Worm (Caenorhabditis elegans) whole organism, late embryonic: Measurements from ENCODE around the gene C07H4.1.
A peak's percentile ranks its signal among the peaks of the same experiment; 100 is the strongest.

Experiments used
- C38D4.7 ChIP-seq: fragments of 200-800 bp; sonication (Bioruptor generic); optimal IDR thresholded peaks from 2 replicates; lab custom pipeline; 2018; ENCODE audit warnings: mild to moderate bottlenecking, missing genetic modification characterization, moderate library complexity, missing compliant biosample characterization
- F13H6.1 ChIP-seq: sonication (generic microtip); optimal IDR thresholded peaks from 2 replicates; lab custom pipeline; 2016; ENCODE audit warnings: missing genetic modification characterization, missing compliant biosample characterization
- K02D7.2 ChIP-seq: sonication (generic microtip); optimal IDR thresholded peaks from 2 replicates; lab custom pipeline; 2017; ENCODE audit warnings: mild to moderate bottlenecking, missing genetic modification characterization, missing compliant biosample characterization
- T23F11.4 ChIP-seq: fragments of 200-800 bp; sonication (Bioruptor generic); optimal IDR thresholded peaks from 2 replicates; lab custom pipeline; 2018; ENCODE audit warnings: mild to moderate bottlenecking, missing genetic modification characterization, missing compliant biosample characterization
- ceh-19 ChIP-seq: fragments of 200-800 bp; sonication (Bioruptor generic); optimal IDR thresholded peaks from 2 replicates; lab custom pipeline; 2018; ENCODE audit warnings: mild to moderate bottlenecking, missing genetic modification characterization, missing compliant biosample characterization
- ceh-22 ChIP-seq: sonication (generic microtip); optimal IDR thresholded peaks from 2 replicates; lab custom pipeline; 2017; ENCODE audit warnings: missing biosample characterization, missing genetic modification characterization
- ceh-24 ChIP-seq: sonication (generic microtip); optimal IDR thresholded peaks from 2 replicates; lab custom pipeline; 2016; ENCODE audit warnings: mild to moderate bottlenecking, missing genetic modification characterization, missing compliant biosample characterization
- ceh-30 ChIP-seq: fragments of 150-350 bp; optimal IDR thresholded peaks from 2 replicates; lab custom pipeline; 2014; ENCODE audit warnings: missing biosample characterization, missing genetic modification characterization
- ceh-31 ChIP-seq: sonication (generic microtip); optimal IDR thresholded peaks from 2 replicates; lab custom pipeline; 2016; ENCODE audit warnings: missing genetic modification characterization, missing compliant biosample characterization
- ceh-45 ChIP-seq: fragments of 200-800 bp; sonication (Bioruptor generic); IDR thresholded peaks from 2 replicates; pipeline ENCODE4 v1.3.6; 2022; ENCODE audit warnings: missing genetic modification reagents, missing genetic modification characterization, missing compliant biosample characterization
- ceh-48 ChIP-seq: sonication (generic microtip); optimal IDR thresholded peaks from 2 replicates; lab custom pipeline; 2016; ENCODE audit warnings: missing genetic modification characterization, inconsistent platforms, missing compliant biosample characterization
- ceh-6 ChIP-seq: fragments of 200-800 bp; sonication (Bioruptor generic); optimal IDR thresholded peaks from 2 replicates; lab custom pipeline; 2018; ENCODE audit warnings: mild to moderate bottlenecking, missing genetic modification characterization, missing compliant biosample characterization
- ceh-9 ChIP-seq: sonication (generic microtip); optimal IDR thresholded peaks from 2 replicates; lab custom pipeline; 2016; ENCODE audit warnings: mild to moderate bottlenecking, missing genetic modification characterization, inconsistent platforms, missing compliant biosample characterization
- elt-2 ChIP-seq: sonication (generic microtip); optimal IDR thresholded peaks from 2 replicates; lab custom pipeline; 2016; ENCODE audit warnings: missing genetic modification reagents, missing genetic modification characterization, missing compliant biosample characterization
- elt-4 ChIP-seq: sonication (generic microtip); optimal IDR thresholded peaks from 2 replicates; lab custom pipeline; 2016; ENCODE audit warnings: missing genetic modification characterization, missing compliant biosample characterization
- ets-4 ChIP-seq: sonication (generic microtip); optimal IDR thresholded peaks from 2 replicates; lab custom pipeline; 2016; ENCODE audit warnings: missing genetic modification characterization, missing compliant biosample characterization
- eyg-1 ChIP-seq: sonication (generic microtip); optimal IDR thresholded peaks from 2 replicates; lab custom pipeline; 2016; ENCODE audit warnings: missing genotype, missing genetic modification characterization, missing compliant biosample characterization
- fkh-10 ChIP-seq: fragments of 150-350 bp; optimal IDR thresholded peaks from 2 replicates; lab custom pipeline; 2014; ENCODE audit warnings: missing biosample characterization, missing genetic modification reagents, missing genetic modification characterization
- fkh-6 ChIP-seq: sonication (generic microtip); optimal IDR thresholded peaks from 2 replicates; lab custom pipeline; 2016; ENCODE audit warnings: missing genetic modification characterization, missing compliant biosample characterization
- hlh-15 ChIP-seq: sonication (generic microtip); optimal IDR thresholded peaks from 2 replicates; lab custom pipeline; 2016; ENCODE audit warnings: missing genetic modification characterization, missing compliant biosample characterization
- hlh-30 ChIP-seq: sonication (generic microtip); optimal IDR thresholded peaks from 2 replicates; lab custom pipeline; 2017; ENCODE audit warnings: antibody characterized with exemption, missing genetic modification characterization, missing compliant biosample characterization; ENCODE audit not compliant: insufficient read depth
- nhr-232 ChIP-seq: sonication (generic microtip); optimal IDR thresholded peaks from 2 replicates; lab custom pipeline; 2016; ENCODE audit warnings: missing genetic modification characterization, missing compliant biosample characterization
- npax-4 ChIP-seq: sonication (generic microtip); optimal IDR thresholded peaks from 2 replicates; lab custom pipeline; 2016; ENCODE audit warnings: missing genetic modification characterization, missing compliant biosample characterization
- odd-2 ChIP-seq: sonication (generic microtip); optimal IDR thresholded peaks from 2 replicates; lab custom pipeline; 2017; ENCODE audit warnings: antibody characterized with exemption, mild to moderate bottlenecking, missing genetic modification characterization, missing compliant biosample characterization
- pag-3 ChIP-seq: sonication (generic microtip); optimal IDR thresholded peaks from 2 replicates; lab custom pipeline; 2016; ENCODE audit warnings: missing compliant biosample characterization, missing genetic modification characterization, borderline replicate concordance
- pat-9 ChIP-seq: fragments of 200-800 bp; sonication (Bioruptor generic); optimal IDR thresholded peaks from 2 replicates; lab custom pipeline; 2018; ENCODE audit warnings: mild to moderate bottlenecking, missing genetic modification characterization, moderate library complexity, missing compliant biosample characterization
- pha-2 ChIP-seq: sonication (generic microtip); optimal IDR thresholded peaks from 2 replicates; lab custom pipeline; 2017; ENCODE audit warnings: mild to moderate bottlenecking, missing genetic modification characterization, missing compliant biosample characterization
- pha-4 ChIP-seq: fragments of 150-350 bp; optimal IDR thresholded peaks from 2 replicates; lab custom pipeline; 2018; ENCODE audit warnings: missing biosample characterization, missing genetic modification reagents, missing genetic modification characterization
- pqm-1 ChIP-seq: sonication (generic microtip); optimal IDR thresholded peaks from 2 replicates; lab custom pipeline; 2016; ENCODE audit warnings: missing genetic modification characterization, missing compliant biosample characterization
- pros-1 ChIP-seq: fragments of 150-350 bp; optimal IDR thresholded peaks from 2 replicates; lab custom pipeline; 2014; ENCODE audit warnings: missing biosample characterization, missing genetic modification reagents, missing genetic modification characterization
- ref-2 ChIP-seq: sonication (generic microtip); optimal IDR thresholded peaks from 2 replicates; lab custom pipeline; 2016; ENCODE audit warnings: missing genetic modification characterization, missing compliant biosample characterization
- sox-2 ChIP-seq: fragments of 200-800 bp; sonication (Bioruptor generic); IDR thresholded peaks from 2 replicates; pipeline ENCODE4 v1.3.6; 2022; ENCODE audit warnings: missing genetic modification reagents, missing genetic modification characterization, missing compliant biosample characterization
- sox-4 ChIP-seq: sonication (generic microtip); optimal IDR thresholded peaks from 2 replicates; lab custom pipeline; 2017; ENCODE audit warnings: mild to moderate bottlenecking, missing genetic modification characterization, inconsistent platforms, missing compliant biosample characterization
- unc-42 ChIP-seq: sonication (generic microtip); optimal IDR thresholded peaks from 2 replicates; lab custom pipeline; 2016; ENCODE audit warnings: missing genotype, missing genetic modification characterization, missing compliant biosample characterization
- unc-86 ChIP-seq: sonication (generic microtip); optimal IDR thresholded peaks from 2 replicates; lab custom pipeline; 2016; ENCODE audit warnings: missing genetic modification characterization, missing compliant biosample characterization
- ztf-16 ChIP-seq: sonication (generic microtip); optimal IDR thresholded peaks from 2 replicates; lab custom pipeline; 2017; ENCODE audit warnings: missing genetic modification characterization, missing compliant biosample characterization

Gene C07H4.1

ce11 chrII:9092910-9093309 lies 574 bp downstream of the C07H4.1 start:
- TF ChIP-seq unc-42 (tag; lab: Kevin White, UChicago) (no peak), elt-2 (tag; lab: Kevin White, UChicago) (peak; percentile 42)

ce11 chrII:9086308-9086707 lies 7.2 kb downstream of the C07H4.1 start, which contains the start of gene hlh-3:
Gene hlh-3, plus strand, starts transcription at chrII:9086608.
- TF ChIP-seq pat-9 (tag; lab: Kevin White, UChicago) (no peak), pqm-1 (tag; lab: Kevin White, UChicago) (no peak), ceh-30 (tag; lab: Kevin White, UChicago) (no peak), hlh-30 (no peak), ceh-19 (GFP tag; lab: Kevin White, UChicago) (no peak), sox-4 (tag; lab: Kevin White, UChicago) (no peak), ceh-22 (tag; lab: Kevin White, UChicago) (no peak), C38D4.7 (no peak), ceh-9 (tag; lab: Kevin White, UChicago) (no peak), pha-2 (tag; lab: Kevin White, UChicago) (no peak), ceh-48 (tag; lab: Kevin White, UChicago) (no peak), K02D7.2 (no peak), ceh-45 (GFP tag; lab: Robert Waterston, UW) (no peak), ceh-24 (no peak), odd-2 (tag; lab: Kevin White, UChicago) (no peak), ceh-6 (GFP tag; lab: Kevin White, UChicago) (no peak), npax-4 (tag; lab: Kevin White, UChicago) (no peak), ceh-31 (tag; lab: Kevin White, UChicago) (no peak)

ce11 chrII:9083093-9083492 lies 10.4 kb downstream of the C07H4.1 start, which contains the start of gene sysm-1:
Gene sysm-1, minus strand, starts transcription at chrII:9083193.
- TF ChIP-seq eyg-1 (tag; lab: Kevin White, UChicago) (no peak), ztf-16 (tag; lab: Kevin White, UChicago) (no peak), pros-1 (tag; lab: Kevin White, UChicago) (no peak), odd-2 (tag; lab: Kevin White, UChicago) (no peak), ceh-24 (no peak), F13H6.1 (no peak), hlh-15 (tag; lab: Kevin White, UChicago) (no peak), elt-4 (tag; lab: Kevin White, UChicago) (no peak), nhr-232 (no peak), unc-86 (tag; lab: Kevin White, UChicago) (no peak), ets-4 (tag; lab: Kevin White, UChicago) (no peak), ref-2 (tag; lab: Kevin White, UChicago) (no peak), fkh-10 (no peak), T23F11.4 (GFP tag; lab: Kevin White, UChicago) (no peak), hlh-30 (no peak)
- TF ChIP-seq, all 69 proteins: peak for 0

ce11 chrII:9078351-9078750 lies 15.1 kb downstream of the C07H4.1 start:
- TF ChIP-seq pag-3 (tag; lab: Kevin White, UChicago) (no peak), pha-4 (no peak), eyg-1 (tag; lab: Kevin White, UChicago) (no peak), fkh-6 (tag; lab: Kevin White, UChicago) (no peak), sox-2 (GFP tag; lab: Robert Waterston, UW) (no peak), pros-1 (tag; lab: Kevin White, UChicago) (no peak), ceh-48 (tag; lab: Kevin White, UChicago) (no peak), ceh-45 (GFP tag; lab: Robert Waterston, UW) (no peak)
